Fruit fly (Drosophila melanogaster) whole organism, pupa: ENCODE measurements around the gene RpL22.

ENCODE experiments used
- CG12605 ChIP-seq: fragments of 200-800 bp; sonication (Bioruptor generic); IDR thresholded peaks from 2 replicates; pipeline ENCODE4 v1.3.6; 2022; ENCODE audit warnings: missing biosample characterization, missing genetic modification characterization
- CG14655 ChIP-seq: fragments of 200-800 bp; sonication (Bioruptor generic); optimal IDR thresholded peaks from 3 replicates; lab custom pipeline; 2017; ENCODE audit warnings: mild to moderate bottlenecking, missing biosample characterization, missing genetic modification reagents, missing genetic modification characterization
- CG15710 ChIP-seq: fragments of 200-800 bp; sonication (Bioruptor generic); optimal IDR thresholded peaks from 2 replicates; lab custom pipeline; 2018; ENCODE audit warnings: missing biosample characterization, mild to moderate bottlenecking, missing genetic modification characterization, moderate library complexity
- CG34367 ChIP-seq: fragments of 200-800 bp; sonication (Bioruptor generic); optimal IDR thresholded peaks from 2 replicates; lab custom pipeline; 2018; ENCODE audit warnings: missing biosample characterization, mild to moderate bottlenecking, missing genetic modification characterization
- CG4496 ChIP-seq: fragments of 200-800 bp; sonication (Bioruptor generic); IDR thresholded peaks from 3 replicates; pipeline ENCODE4 v1.3.6; 2022; ENCODE audit warnings: missing biosample characterization, missing genetic modification characterization
- CG8301 ChIP-seq: fragments of 200-800 bp; sonication (Bioruptor generic); optimal IDR thresholded peaks from 2 replicates; lab custom pipeline; 2018; ENCODE audit warnings: missing biosample characterization, mild to moderate bottlenecking, missing genetic modification characterization
- CG9948 ChIP-seq: fragments of 200-800 bp; sonication (Bioruptor generic); optimal IDR thresholded peaks from 2 replicates; lab custom pipeline; 2018; ENCODE audit warnings: missing biosample characterization, mild to moderate bottlenecking, missing genetic modification characterization, moderate library complexity
- EcR ChIP-seq: fragments of 200-800 bp; sonication (Bioruptor generic); optimal IDR thresholded peaks from 3 replicates; lab custom pipeline; 2019; ENCODE audit warnings: missing biosample characterization, missing genetic modification characterization, mild to moderate bottlenecking, moderate library complexity, missing genetic modification reagents
- Ets98B ChIP-seq: fragments of 200-800 bp; sonication (Bioruptor generic); IDR thresholded peaks from 2 replicates; pipeline ENCODE4 v1.3.6; 2022; ENCODE audit warnings: missing biosample characterization, missing genetic modification characterization
- Pif1A ChIP-seq: fragments of 200-800 bp; sonication (Bioruptor generic); optimal IDR thresholded peaks from 3 replicates; lab custom pipeline; 2016; ENCODE audit warnings: missing biosample characterization, missing genetic modification characterization
- Pif1B ChIP-seq: fragments of 200-800 bp; sonication (Bioruptor generic); optimal IDR thresholded peaks from 3 replicates; lab custom pipeline; 2016; ENCODE audit warnings: missing biosample characterization, missing genetic modification characterization
- fd96Ca ChIP-seq: fragments of 200-800 bp; sonication (Bioruptor generic); IDR thresholded peaks from 3 replicates; pipeline ENCODE4 v1.3.6; 2022; ENCODE audit warnings: missing biosample characterization, missing genetic modification characterization
- gl ChIP-seq: fragments of 200-800 bp; sonication (Bioruptor generic); optimal IDR thresholded peaks from 2 replicates; lab custom pipeline; 2018; ENCODE audit warnings: missing biosample characterization, mild to moderate bottlenecking, missing genetic modification characterization

dm6 chrX:792923-793322 is 28.0 kb upstream of the RpL22 start, which contains the start of gene CG16989:
- TF ChIP-seq CG12605 (GFP tag; lab: Robert Waterston, UW), result no peak
- TF ChIP-seq Ets98B (GFP tag; lab: Robert Waterston, UW), result no peak
- no peak for TF ChIP-seq fd96Ca
- no peak for TF ChIP-seq CG34367 (tag; lab: Kevin White, UChicago)
- no peak for TF ChIP-seq CG15710 (tag; lab: Kevin White, UChicago)
- TF ChIP-seq CG4496 (GFP tag; lab: Robert Waterston, UW), result no peak
- TF ChIP-seq CG8301 (tag; lab: Kevin White, UChicago), result no peak
- TF ChIP-seq EcR (GFP tag; lab: Kevin White, UChicago), result no peak
- no peak for TF ChIP-seq gl
- TF ChIP-seq CG14655 (GFP tag; lab: Kevin White, UChicago), result no peak
- TF ChIP-seq CG9948 (tag; lab: Kevin White, UChicago), result no peak
- TF ChIP-seq Pif1B (GFP tag; lab: Kevin White, UChicago), result no peak
- no peak for TF ChIP-seq Pif1A (GFP tag; lab: Kevin White, UChicago)
